Fruit fly (Drosophila melanogaster): ENCODE results near the gene CG12402.
A peak's percentile ranks its signal among the peaks of the same experiment; 100 is the strongest.

CG12402 gene

dm6 chr3R:14058531-14059431, 49.3 kb downstream of the CG12402 start:
- no peak for TF ChIP-seq CG17806 (tag; optimal IDR thresholded peaks at IDR 0.05)
- no peak for TF ChIP-seq CG9948 (tag; optimal IDR thresholded peaks at IDR 0.05)
- no peak for TF ChIP-seq CG34367 (tag; optimal IDR thresholded peaks at IDR 0.05)
- TF ChIP-seq CG10348 (GFP tag; IDR thresholded peaks at IDR 0.05), result no peak
- TF ChIP-seq CG32121 (GFP tag; IDR thresholded peaks at IDR 0.05), result no peak
- TF ChIP-seq D1 (tag; optimal IDR thresholded peaks at IDR 0.05), result no peak
- no peak for TF ChIP-seq CG13204 (GFP tag; optimal IDR thresholded peaks at IDR 0.05)
- no peak for TF ChIP-seq CG12605 (GFP tag; IDR thresholded peaks at IDR 0.05)
- no peak for TF ChIP-seq CG8159 (tag; optimal IDR thresholded peaks at IDR 0.05)
- TF ChIP-seq Snoo (tag; optimal IDR thresholded peaks at IDR 0.05), result no peak
- no peak for TF ChIP-seq rn (GFP tag; IDR thresholded peaks at IDR 0.05)
- no peak for TF ChIP-seq Pif1A (GFP tag; optimal IDR thresholded peaks at IDR 0.05)
- no peak for TF ChIP-seq EcR (GFP tag; optimal IDR thresholded peaks at IDR 0.05)
- TF ChIP-seq CG15710 (tag; optimal IDR thresholded peaks at IDR 0.05), result no peak
- no peak for TF ChIP-seq CG14655 (GFP tag; optimal IDR thresholded peaks at IDR 0.05)

dm6 chr3R:14057132-14057855, 50.8 kb downstream of the CG12402 start:
- TF ChIP-seq CG12605 (GFP tag; IDR thresholded peaks at IDR 0.05) (0 out of 2 replicates have a peak, but pooled peaks have one; percentile 28), Pif1B (GFP tag; optimal IDR thresholded peaks at IDR 0.05) (peak; percentile 57), CG8159 (tag; optimal IDR thresholded peaks at IDR 0.05) (no peak)

dm6 chr3R:14056320-14057053, 51.6 kb downstream of the CG12402 start, which contains the start of gene foxo:
Gene foxo (plus strand): TSS chr3R:14056945.
- peak; percentile 66 for TF ChIP-seq CG17806 (tag; optimal IDR thresholded peaks at IDR 0.05)
- TF ChIP-seq CG9948 (tag; optimal IDR thresholded peaks at IDR 0.05), result peak; percentile 66
- no peak for TF ChIP-seq CG10348 (GFP tag; IDR thresholded peaks at IDR 0.05)
- TF ChIP-seq CG14655 (GFP tag; optimal IDR thresholded peaks at IDR 0.05), result peak; percentile 70
- TF ChIP-seq CG34367 (tag; optimal IDR thresholded peaks at IDR 0.05), result peak; percentile 47
- TF ChIP-seq CG4496 (GFP tag; IDR thresholded peaks at IDR 0.05), result peak; percentile 70; the same call in 1 of the 3 replicates
- TF ChIP-seq CG15710 (tag; optimal IDR thresholded peaks at IDR 0.05), result peak; percentile 74
- peak; percentile 43 for TF ChIP-seq Ets98B (GFP tag; IDR thresholded peaks at IDR 0.05)
- TF ChIP-seq rn (GFP tag; IDR thresholded peaks at IDR 0.05), result no peak
- peak; percentile 69 for TF ChIP-seq D1 (tag; optimal IDR thresholded peaks at IDR 0.05)
- TF ChIP-seq Pif1B (GFP tag; optimal IDR thresholded peaks at IDR 0.05), result peak; percentile 43
- peak; percentile 39 for TF ChIP-seq CG13204 (GFP tag; optimal IDR thresholded peaks at IDR 0.05)
- TF ChIP-seq CG32121 (GFP tag; IDR thresholded peaks at IDR 0.05), result peak; percentile 60; the same call in 1 of the 2 replicates
- TF ChIP-seq Pif1A (GFP tag; optimal IDR thresholded peaks at IDR 0.05), result peak; percentile 54
- TF ChIP-seq CG8159 (tag; optimal IDR thresholded peaks at IDR 0.05), result peak; percentile 76
- peak; percentile 43 for TF ChIP-seq EcR (GFP tag; optimal IDR thresholded peaks at IDR 0.05)
- peak; percentile 59 for TF ChIP-seq Snoo (tag; optimal IDR thresholded peaks at IDR 0.05)
- TF ChIP-seq CG12605 (GFP tag; IDR thresholded peaks at IDR 0.05), result peak; percentile 62; the same call in 1 of the 2 replicates
- TF ChIP-seq fd96Ca (GFP tag; IDR thresholded peaks at IDR 0.05), result no peak; the same call in 1 of the 3 replicates
- peak; percentile 66 for TF ChIP-seq CG8301 (tag; optimal IDR thresholded peaks at IDR 0.05)
- no peak for TF ChIP-seq gl (tag; optimal IDR thresholded peaks at IDR 0.05)

dm6 chr3R:14055944-14056319, 52.2 kb downstream of the CG12402 start:
- peak; percentile 71; the same call in 1 of the 3 replicates for TF ChIP-seq fd96Ca (GFP tag; IDR thresholded peaks at IDR 0.05)
- peak; percentile 37; the same call in 1 of the 2 replicates for TF ChIP-seq Ets98B (GFP tag; IDR thresholded peaks at IDR 0.05)
- TF ChIP-seq CG12605 (GFP tag; IDR thresholded peaks at IDR 0.05), result peak; percentile 34
- no peak for TF ChIP-seq CG34367 (tag; optimal IDR thresholded peaks at IDR 0.05)
- TF ChIP-seq CG32121 (GFP tag; IDR thresholded peaks at IDR 0.05), result 0 out of 2 replicates have a peak, but pooled peaks have one; percentile 43
- TF ChIP-seq Pif1A (GFP tag; optimal IDR thresholded peaks at IDR 0.05), result no peak
- peak; percentile 63 for TF ChIP-seq EcR (GFP tag; optimal IDR thresholded peaks at IDR 0.05)
